Worm (Caenorhabditis elegans) whole organism, late embryonic: ENCODE data around the gene F32D8.1.

Experiments used
- C08G9.2 ChIP-seq: sonication (generic microtip); optimal IDR thresholded peaks from 2 replicates; lab custom pipeline; 2016; ENCODE audit warnings: mild to moderate bottlenecking, missing genetic modification characterization, moderate library complexity, missing compliant biosample characterization
- C38D4.7 ChIP-seq: fragments of 200-800 bp; sonication (Bioruptor generic); optimal IDR thresholded peaks from 2 replicates; lab custom pipeline; 2018; ENCODE audit warnings: mild to moderate bottlenecking, missing genetic modification characterization, moderate library complexity, missing compliant biosample characterization
- F13H6.1 ChIP-seq: sonication (generic microtip); optimal IDR thresholded peaks from 2 replicates; lab custom pipeline; 2016; ENCODE audit warnings: missing genetic modification characterization, missing compliant biosample characterization
- K02D7.2 ChIP-seq: sonication (generic microtip); optimal IDR thresholded peaks from 2 replicates; lab custom pipeline; 2017; ENCODE audit warnings: mild to moderate bottlenecking, missing genetic modification characterization, missing compliant biosample characterization
- K09A11.1 ChIP-seq: sonication (generic microtip); optimal IDR thresholded peaks from 2 replicates; lab custom pipeline; 2017; ENCODE audit warnings: antibody characterized with exemption, mild to moderate bottlenecking, missing genetic modification characterization, missing compliant biosample characterization; ENCODE audit not compliant: insufficient read depth
- T23F11.4 ChIP-seq: fragments of 200-800 bp; sonication (Bioruptor generic); optimal IDR thresholded peaks from 2 replicates; lab custom pipeline; 2018; ENCODE audit warnings: mild to moderate bottlenecking, missing genetic modification characterization, missing compliant biosample characterization
- Y22D7AL.16 ChIP-seq: sonication (generic microtip); optimal IDR thresholded peaks from 2 replicates; lab custom pipeline; 2016; ENCODE audit warnings: missing genetic modification characterization, missing compliant biosample characterization
- ahr-1 ChIP-seq: sonication (generic microtip); optimal IDR thresholded peaks from 2 replicates; lab custom pipeline; 2016; ENCODE audit warnings: missing genetic modification characterization, missing compliant biosample characterization
- ama-1 ChIP-seq: fragments of 150-350 bp; optimal IDR thresholded peaks from 2 replicates; lab custom pipeline; 2014
- ceh-14 ChIP-seq: sonication (generic microtip); optimal IDR thresholded peaks from 2 replicates; lab custom pipeline; 2016; ENCODE audit warnings: missing genotype, missing genetic modification characterization, missing compliant biosample characterization
- ceh-18 ChIP-seq: sonication (generic microtip); optimal IDR thresholded peaks from 2 replicates; lab custom pipeline; 2016; ENCODE audit warnings: missing genetic modification characterization, missing compliant biosample characterization
- ceh-19 ChIP-seq: fragments of 200-800 bp; sonication (Bioruptor generic); optimal IDR thresholded peaks from 2 replicates; lab custom pipeline; 2018; ENCODE audit warnings: mild to moderate bottlenecking, missing genetic modification characterization, missing compliant biosample characterization
- ceh-24 ChIP-seq: sonication (generic microtip); optimal IDR thresholded peaks from 2 replicates; lab custom pipeline; 2016; ENCODE audit warnings: mild to moderate bottlenecking, missing genetic modification characterization, missing compliant biosample characterization
- ceh-31 ChIP-seq: sonication (generic microtip); optimal IDR thresholded peaks from 2 replicates; lab custom pipeline; 2016; ENCODE audit warnings: missing genetic modification characterization, missing compliant biosample characterization
- ceh-34 ChIP-seq: sonication (generic microtip); optimal IDR thresholded peaks from 2 replicates; lab custom pipeline; 2016; ENCODE audit warnings: mild to moderate bottlenecking, missing genetic modification characterization, missing compliant biosample characterization
- ceh-6 ChIP-seq: fragments of 200-800 bp; sonication (Bioruptor generic); optimal IDR thresholded peaks from 2 replicates; lab custom pipeline; 2018; ENCODE audit warnings: mild to moderate bottlenecking, missing genetic modification characterization, missing compliant biosample characterization
- ceh-9 ChIP-seq: sonication (generic microtip); optimal IDR thresholded peaks from 2 replicates; lab custom pipeline; 2016; ENCODE audit warnings: mild to moderate bottlenecking, missing genetic modification characterization, inconsistent platforms, missing compliant biosample characterization
- dve-1 ChIP-seq: sonication (generic microtip); optimal IDR thresholded peaks from 2 replicates; lab custom pipeline; 2017; ENCODE audit warnings: antibody characterized with exemption, mild to moderate bottlenecking, missing genetic modification characterization, missing compliant biosample characterization
- elt-4 ChIP-seq: sonication (generic microtip); optimal IDR thresholded peaks from 2 replicates; lab custom pipeline; 2016; ENCODE audit warnings: missing genetic modification characterization, missing compliant biosample characterization
- ets-4 ChIP-seq: sonication (generic microtip); optimal IDR thresholded peaks from 2 replicates; lab custom pipeline; 2016; ENCODE audit warnings: missing genetic modification characterization, missing compliant biosample characterization
- eyg-1 ChIP-seq: sonication (generic microtip); optimal IDR thresholded peaks from 2 replicates; lab custom pipeline; 2016; ENCODE audit warnings: missing genotype, missing genetic modification characterization, missing compliant biosample characterization
- fkh-6 ChIP-seq: sonication (generic microtip); optimal IDR thresholded peaks from 2 replicates; lab custom pipeline; 2016; ENCODE audit warnings: missing genetic modification characterization, missing compliant biosample characterization
- hlh-13 ChIP-seq: fragments of 200-800 bp; sonication (Bioruptor generic); optimal IDR thresholded peaks from 2 replicates; lab custom pipeline; 2018; ENCODE audit warnings: mild to moderate bottlenecking, missing genetic modification characterization, missing compliant biosample characterization
- hlh-30 ChIP-seq: sonication (generic microtip); optimal IDR thresholded peaks from 2 replicates; lab custom pipeline; 2017; ENCODE audit warnings: antibody characterized with exemption, missing genetic modification characterization, missing compliant biosample characterization; ENCODE audit not compliant: insufficient read depth
- hlh-8 ChIP-seq: sonication (generic microtip); optimal IDR thresholded peaks from 2 replicates; lab custom pipeline; 2016; ENCODE audit warnings: missing genotype, missing genetic modification characterization, missing compliant biosample characterization
- lim-6 ChIP-seq: sonication (generic microtip); optimal IDR thresholded peaks from 2 replicates; lab custom pipeline; 2016; ENCODE audit warnings: missing genetic modification characterization, missing compliant biosample characterization
- lin-11 ChIP-seq: fragments of 200-800 bp; sonication (Bioruptor generic); optimal IDR thresholded peaks from 2 replicates; lab custom pipeline; 2018; ENCODE audit warnings: mild to moderate bottlenecking, missing genetic modification characterization, missing compliant biosample characterization
- mec-3 ChIP-seq: sonication (generic microtip); optimal IDR thresholded peaks from 2 replicates; lab custom pipeline; 2016; ENCODE audit warnings: borderline replicate concordance, missing genetic modification characterization, missing compliant biosample characterization
- npax-4 ChIP-seq: sonication (generic microtip); optimal IDR thresholded peaks from 2 replicates; lab custom pipeline; 2016; ENCODE audit warnings: missing genetic modification characterization, missing compliant biosample characterization
- odd-2 ChIP-seq: sonication (generic microtip); optimal IDR thresholded peaks from 2 replicates; lab custom pipeline; 2017; ENCODE audit warnings: antibody characterized with exemption, mild to moderate bottlenecking, missing genetic modification characterization, missing compliant biosample characterization
- pag-3 ChIP-seq: sonication (generic microtip); optimal IDR thresholded peaks from 2 replicates; lab custom pipeline; 2016; ENCODE audit warnings: missing compliant biosample characterization, missing genetic modification characterization, borderline replicate concordance
- pat-9 ChIP-seq: fragments of 200-800 bp; sonication (Bioruptor generic); optimal IDR thresholded peaks from 2 replicates; lab custom pipeline; 2018; ENCODE audit warnings: mild to moderate bottlenecking, missing genetic modification characterization, moderate library complexity, missing compliant biosample characterization
- pax-1 ChIP-seq: fragments of 150-350 bp; optimal IDR thresholded peaks from 2 replicates; lab custom pipeline; 2014; ENCODE audit warnings: missing biosample characterization, missing genetic modification characterization
- pha-2 ChIP-seq: sonication (generic microtip); optimal IDR thresholded peaks from 2 replicates; lab custom pipeline; 2017; ENCODE audit warnings: mild to moderate bottlenecking, missing genetic modification characterization, missing compliant biosample characterization
- pha-4 ChIP-seq: fragments of 150-350 bp; optimal IDR thresholded peaks from 2 replicates; lab custom pipeline; 2018; ENCODE audit warnings: missing biosample characterization, missing genetic modification reagents, missing genetic modification characterization
- pqm-1 ChIP-seq: sonication (generic microtip); optimal IDR thresholded peaks from 2 replicates; lab custom pipeline; 2016; ENCODE audit warnings: missing genetic modification characterization, missing compliant biosample characterization
- pros-1 ChIP-seq: fragments of 150-350 bp; optimal IDR thresholded peaks from 2 replicates; lab custom pipeline; 2014; ENCODE audit warnings: missing biosample characterization, missing genetic modification reagents, missing genetic modification characterization
- ref-2 ChIP-seq: sonication (generic microtip); optimal IDR thresholded peaks from 2 replicates; lab custom pipeline; 2016; ENCODE audit warnings: missing genetic modification characterization, missing compliant biosample characterization
- sdc-2 ChIP-seq: sonication (generic microtip); optimal IDR thresholded peaks from 2 replicates; lab custom pipeline; 2016; ENCODE audit warnings: missing genotype, missing genetic modification characterization, missing compliant biosample characterization
- sox-2 ChIP-seq: fragments of 200-800 bp; sonication (Bioruptor generic); IDR thresholded peaks from 2 replicates; pipeline ENCODE4 v1.3.6; 2022; ENCODE audit warnings: missing genetic modification reagents, missing genetic modification characterization, missing compliant biosample characterization
- syd-9 ChIP-seq: sonication (generic microtip); optimal IDR thresholded peaks from 2 replicates; lab custom pipeline; 2016; ENCODE audit warnings: mild to moderate bottlenecking, missing genetic modification characterization, moderate library complexity, missing compliant biosample characterization
- tbx-2 ChIP-seq: sonication (generic microtip); optimal IDR thresholded peaks from 2 replicates; lab custom pipeline; 2016; ENCODE audit warnings: missing genetic modification characterization, missing compliant biosample characterization
- unc-3 ChIP-seq, 2 experiments: fragments of 200-800 bp in 1 of 2; sonication (Bioruptor generic) in 1 of 2; sonication (generic microtip) in 1 of 2; conservative IDR thresholded peaks in 1 of 2; optimal IDR thresholded peaks in 1 of 2; 2 replicates each; pipeline versions ENCODE4 v1.3.6 to Lab custom; 2016 to 2022; ENCODE audit warnings: missing compliant biosample characterization in 2 of 2, missing genetic modification characterization in 2 of 2, missing genetic modification reagents in 1 of 2
- unc-42 ChIP-seq: sonication (generic microtip); optimal IDR thresholded peaks from 2 replicates; lab custom pipeline; 2016; ENCODE audit warnings: missing genotype, missing genetic modification characterization, missing compliant biosample characterization
- unc-55 ChIP-seq: sonication (generic microtip); optimal IDR thresholded peaks from 2 replicates; lab custom pipeline; 2017; ENCODE audit warnings: missing biosample characterization, missing genetic modification reagents, missing genetic modification characterization
- unc-86 ChIP-seq: sonication (generic microtip); optimal IDR thresholded peaks from 2 replicates; lab custom pipeline; 2016; ENCODE audit warnings: missing genetic modification characterization, missing compliant biosample characterization
- zip-5 ChIP-seq: sonication (generic microtip); optimal IDR thresholded peaks from 2 replicates; lab custom pipeline; 2016; ENCODE audit warnings: missing genetic modification characterization, missing compliant biosample characterization

Gene F32D8.1

ce11 chrV:10856901-10857637, 23.6 kb upstream of the F32D8.1 start:
- TF ChIP-seq ceh-14 (tag; lab: Kevin White, UChicago) (no peak), unc-3 (GFP tag; conservative IDR thresholded peaks at IDR 0.05; lab: Robert Waterston, UW) (no peak), unc-3 (tag; optimal IDR thresholded peaks at IDR 0.05; lab: Kevin White, UChicago) (no peak), ref-2 (tag; lab: Kevin White, UChicago) (no peak), pha-4 (tag; lab: Kevin White, UChicago) (no peak), sdc-2 (tag; lab: Kevin White, UChicago) (no peak), pha-2 (tag; lab: Kevin White, UChicago) (no peak), ets-4 (tag; lab: Kevin White, UChicago) (no peak), K02D7.2 (tag; lab: Kevin White, UChicago) (peak; percentile 21), ceh-24 (tag; lab: Kevin White, UChicago) (no peak), syd-9 (tag; lab: Kevin White, UChicago) (no peak), ceh-19 (no peak), ceh-9 (tag; lab: Kevin White, UChicago) (no peak), ceh-31 (tag; lab: Kevin White, UChicago) (no peak), dve-1 (tag; lab: Kevin White, UChicago) (no peak), pqm-1 (tag; lab: Kevin White, UChicago) (no peak), unc-42 (peak; percentile 29), ceh-18 (tag; lab: Kevin White, UChicago) (peak; percentile 45), hlh-30 (tag; lab: Kevin White, UChicago) (peak; percentile 27), pax-1 (no peak), zip-5 (tag; lab: Kevin White, UChicago) (no peak), unc-86 (tag; lab: Kevin White, UChicago) (no peak), pag-3 (tag; lab: Kevin White, UChicago) (no peak), tbx-2 (tag; lab: Kevin White, UChicago) (no peak), ahr-1 (no peak), hlh-13 (GFP tag; lab: Kevin White, UChicago) (no peak), C08G9.2 (tag; lab: Kevin White, UChicago) (no peak)

- TF ChIP-seq eyg-1 (tag; lab: Kevin White, UChicago) (no peak), ceh-19 (peak; percentile 22), C08G9.2 (tag; lab: Kevin White, UChicago) (no peak), ceh-18 (tag; lab: Kevin White, UChicago) (peak; percentile 96), elt-4 (no peak), hlh-30 (tag; lab: Kevin White, UChicago) (peak; percentile 71), sox-2 (no peak), T23F11.4 (GFP tag; lab: Kevin White, UChicago) (no peak), C38D4.7 (GFP tag; lab: Kevin White, UChicago) (no peak), tbx-2 (tag; lab: Kevin White, UChicago) (peak; percentile 74), K02D7.2 (tag; lab: Kevin White, UChicago) (no peak), pat-9 (tag; lab: Kevin White, UChicago) (no peak), unc-55 (GFP tag; lab: Kevin White, UChicago) (peak; percentile 67), F13H6.1 (tag; lab: Kevin White, UChicago) (peak; percentile 37), lin-11 (no peak), K09A11.1 (tag; lab: Kevin White, UChicago) (no peak), lim-6 (tag; lab: Kevin White, UChicago) (no peak), unc-3 (GFP tag; conservative IDR thresholded peaks at IDR 0.05; lab: Robert Waterston, UW) (no peak), unc-3 (tag; optimal IDR thresholded peaks at IDR 0.05; lab: Kevin White, UChicago) (no peak), pag-3 (tag; lab: Kevin White, UChicago) (no peak), Y22D7AL.16 (tag; lab: Kevin White, UChicago) (no peak), mec-3 (no peak), fkh-6 (tag; lab: Kevin White, UChicago) (no peak), ceh-14 (tag; lab: Kevin White, UChicago) (peak; percentile 21), sdc-2 (tag; lab: Kevin White, UChicago) (no peak), npax-4 (tag; lab: Kevin White, UChicago) (no peak), hlh-8 (tag; lab: Kevin White, UChicago) (peak; percentile 27), ceh-34 (tag; lab: Kevin White, UChicago) (peak; percentile 72), ama-1 (lab: Kevin White, UChicago) (no peak), hlh-13 (GFP tag; lab: Kevin White, UChicago) (no peak), ceh-6 (no peak), odd-2 (tag; lab: Kevin White, UChicago) (no peak), pros-1 (tag; lab: Kevin White, UChicago) (peak; percentile 41), pax-1 (no peak), ceh-31 (tag; lab: Kevin White, UChicago) (peak; percentile 73)
Measured at ce11 chrV:10858340-10858739, 22.3 kb upstream of the F32D8.1 start.
